Fruit fly (Drosophila melanogaster) whole organism, embryonic: ENCODE data around the gene CG31495.

Experiments used
- Atf-2 ChIP-seq: fragments of 200-800 bp; sonication (Bioruptor generic); optimal IDR thresholded peaks from 2 replicates; lab custom pipeline; 2016; ENCODE audit warnings: missing biosample characterization, missing genetic modification characterization
- Awh ChIP-seq: fragments of 200-800 bp; sonication (Bioruptor generic); IDR thresholded peaks from 2 replicates; pipeline ENCODE4, ENCODE4 v1.3.6; 2022; ENCODE audit warnings: missing biosample characterization, missing genetic modification characterization
- BEAF-32 ChIP-seq: fragments of 200-800 bp; sonication (Bioruptor generic); optimal IDR thresholded peaks from 3 replicates; lab custom pipeline; 2017; ENCODE audit warnings: missing biosample characterization, missing genetic modification characterization, mild to moderate bottlenecking, moderate library complexity, missing genetic modification reagents
- Bdp1 ChIP-seq: fragments of 200-800 bp; sonication (Bioruptor generic); optimal IDR thresholded peaks from 3 replicates; lab custom pipeline; 2016; ENCODE audit warnings: missing biosample characterization, missing genetic modification characterization
- Bgb ChIP-seq: fragments of 200-800 bp; sonication (Bioruptor generic); IDR thresholded peaks from 2 replicates; pipeline ENCODE4 v1.3.6; 2022; ENCODE audit warnings: missing biosample characterization, missing genetic modification characterization; ENCODE audit not compliant: partially characterized antibody
- CG11560 ChIP-seq: fragments of 200-800 bp; sonication (Bioruptor generic); IDR thresholded peaks from 3 replicates; pipeline ENCODE4 v1.3.6; 2022; ENCODE audit warnings: missing biosample characterization, missing genetic modification characterization
- CG12219 ChIP-seq: fragments of 200-800 bp; sonication (Bioruptor generic); optimal IDR thresholded peaks from 3 replicates; lab custom pipeline; 2018; ENCODE audit warnings: missing biosample characterization, mild to moderate bottlenecking, missing genetic modification characterization
- CG15269 ChIP-seq: fragments of 200-800 bp; sonication (Bioruptor generic); optimal IDR thresholded peaks from 2 replicates; lab custom pipeline; 2018; ENCODE audit warnings: missing biosample characterization, mild to moderate bottlenecking, missing genetic modification characterization, moderate library complexity
- CG17802 ChIP-seq: fragments of 200-800 bp; sonication (Bioruptor generic); optimal IDR thresholded peaks from 2 replicates; lab custom pipeline; 2018; ENCODE audit warnings: missing biosample characterization, mild to moderate bottlenecking, missing genetic modification characterization, moderate library complexity
- CG18262 ChIP-seq: fragments of 200-800 bp; optimal IDR thresholded peaks from 3 replicates; lab custom pipeline; 2019; ENCODE audit warnings: missing biosample characterization, mild to moderate bottlenecking, missing genetic modification characterization, moderate library complexity
- CG18619 ChIP-seq: fragments of 200-800 bp; sonication (Bioruptor generic); optimal IDR thresholded peaks from 3 replicates; lab custom pipeline; 2017; ENCODE audit warnings: missing biosample characterization, mild to moderate bottlenecking, missing genetic modification characterization
- CG2199 ChIP-seq: fragments of 200-800 bp; sonication (Bioruptor generic); IDR thresholded peaks from 3 replicates; pipeline ENCODE4 v1.3.6; 2022; ENCODE audit warnings: missing biosample characterization, missing genetic modification characterization
- CG34376 ChIP-seq: fragments of 200-800 bp; sonication (Bioruptor generic); optimal IDR thresholded peaks from 2 replicates; lab custom pipeline; 2018; ENCODE audit warnings: missing biosample characterization, mild to moderate bottlenecking, missing genetic modification characterization
- CG3838 ChIP-seq: fragments of 200-800 bp; sonication (Bioruptor generic); optimal IDR thresholded peaks from 3 replicates; lab custom pipeline; 2016; ENCODE audit warnings: missing biosample characterization, missing genetic modification characterization
- CG5180 ChIP-seq: fragments of 200-800 bp; sonication (Bioruptor generic); optimal IDR thresholded peaks from 3 replicates; lab custom pipeline; 2017; ENCODE audit warnings: missing biosample characterization, missing genetic modification characterization, mild to moderate bottlenecking, moderate library complexity, missing genetic modification reagents
- CG6654 ChIP-seq: fragments of 200-800 bp; sonication (Bioruptor generic); optimal IDR thresholded peaks from 2 replicates; lab custom pipeline; 2017; ENCODE audit warnings: missing biosample characterization, mild to moderate bottlenecking, missing genetic modification characterization
- CG6765 ChIP-seq: fragments of 200-800 bp; sonication (Bioruptor generic); optimal IDR thresholded peaks from 3 replicates; lab custom pipeline; 2017; ENCODE audit warnings: missing biosample characterization, mild to moderate bottlenecking, missing genetic modification characterization
- CG6854 ChIP-seq: fragments of 200-800 bp; sonication (Bioruptor generic); optimal IDR thresholded peaks from 3 replicates; lab custom pipeline; 2017; ENCODE audit warnings: missing biosample characterization, mild to moderate bottlenecking, missing genetic modification characterization
- CG7745 ChIP-seq: fragments of 200-800 bp; sonication (Bioruptor generic); optimal IDR thresholded peaks from 2 replicates; lab custom pipeline; 2018; ENCODE audit warnings: missing biosample characterization, mild to moderate bottlenecking, missing genetic modification characterization, moderate library complexity
- CG7839 ChIP-seq: fragments of 200-800 bp; sonication (Bioruptor generic); optimal IDR thresholded peaks from 3 replicates; lab custom pipeline; 2018; ENCODE audit warnings: missing biosample characterization, mild to moderate bottlenecking, missing genetic modification characterization, moderate library complexity
- CG8478 ChIP-seq: fragments of >200 bp; optimal IDR thresholded peaks from 2 replicates; lab custom pipeline; 2018
- CG9437 ChIP-seq: fragments of 200-800 bp; sonication (Bioruptor generic); optimal IDR thresholded peaks from 2 replicates; lab custom pipeline; 2018; ENCODE audit warnings: missing biosample characterization, mild to moderate bottlenecking, missing genetic modification characterization
- CG9797 ChIP-seq: fragments of 200-800 bp; sonication (Bioruptor generic); optimal IDR thresholded peaks from 3 replicates; lab custom pipeline; 2018; ENCODE audit warnings: missing biosample characterization, mild to moderate bottlenecking, missing genetic modification characterization
- Chrac-16 ChIP-seq: fragments of 200-800 bp; sonication (Bioruptor generic); optimal IDR thresholded peaks from 3 replicates; lab custom pipeline; 2016; ENCODE audit warnings: missing biosample characterization, missing genetic modification characterization
- D19B ChIP-seq: fragments of 200-800 bp; sonication (Bioruptor generic); optimal IDR thresholded peaks from 2 replicates; lab custom pipeline; 2017; ENCODE audit warnings: missing biosample characterization, mild to moderate bottlenecking, missing genetic modification characterization
- Dref ChIP-seq: fragments of 200-800 bp; sonication (Bioruptor generic); IDR thresholded peaks from 2 replicates; pipeline ENCODE4 v1.3.6; 2022; ENCODE audit warnings: missing biosample characterization, missing genetic modification characterization
- Kr ChIP-seq: fragments of 200-800 bp; sonication (Bioruptor generic); optimal IDR thresholded peaks from 2 replicates; lab custom pipeline; 2017; ENCODE audit warnings: missing biosample characterization, mild to moderate bottlenecking, missing genetic modification characterization
- Max ChIP-seq: fragments of 200-800 bp; sonication (Bioruptor generic); optimal IDR thresholded peaks from 2 replicates; lab custom pipeline; 2016; ENCODE audit warnings: missing biosample characterization, mild to moderate bottlenecking, missing genetic modification characterization
- Nf-YC ChIP-seq: fragments of 200-800 bp; optimal IDR thresholded peaks from 3 replicates; lab custom pipeline; 2019; ENCODE audit warnings: missing biosample characterization, mild to moderate bottlenecking, missing genetic modification characterization, moderate library complexity
- Poxn ChIP-seq: fragments of 200-800 bp; sonication (Bioruptor generic); IDR thresholded peaks from 2 replicates; pipeline ENCODE4 v1.3.6; 2022; ENCODE audit warnings: missing biosample characterization, missing genetic modification characterization
- Scr ChIP-seq: fragments of 200-800 bp; sonication (Bioruptor generic); IDR thresholded peaks from 2 replicates; pipeline ENCODE4 v1.3.6; 2022; ENCODE audit warnings: missing biosample characterization, missing genetic modification characterization; ENCODE audit not compliant: partially characterized antibody
- al ChIP-seq: fragments of 200-800 bp; sonication (Bioruptor generic); IDR thresholded peaks from 2 replicates; pipeline ENCODE4 v1.3.6; 2022; ENCODE audit warnings: missing biosample characterization, missing genetic modification characterization
- aop ChIP-seq: fragments of 200-800 bp; sonication (Bioruptor generic); IDR thresholded peaks from 2 replicates; pipeline ENCODE4 v1.3.6; 2022; ENCODE audit warnings: missing biosample characterization, missing genetic modification characterization
- bsh ChIP-seq, 2 experiments: fragments of 200-800 bp; sonication (Bioruptor generic); optimal IDR thresholded peaks; 2 replicates each; lab custom pipeline; 2017 to 2018; ENCODE audit warnings: mild to moderate bottlenecking in 2 of 2, missing biosample characterization in 2 of 2, missing genetic modification characterization in 2 of 2, moderate library complexity in 1 of 2
- dmrt11E ChIP-seq: fragments of 200-800 bp; sonication (Bioruptor generic); optimal IDR thresholded peaks from 3 replicates; lab custom pipeline; 2018; ENCODE audit warnings: missing biosample characterization, mild to moderate bottlenecking, missing genetic modification characterization, moderate library complexity
- dmrt99B ChIP-seq: fragments of 200-800 bp; sonication (Bioruptor generic); optimal IDR thresholded peaks from 2 replicates; lab custom pipeline; 2018; ENCODE audit warnings: missing biosample characterization, mild to moderate bottlenecking, missing genetic modification characterization, moderate library complexity
- dpn ChIP-seq, 2 experiments: fragments of 200-800 bp; sonication (Bioruptor generic); optimal IDR thresholded peaks; 3 replicates each; lab custom pipeline; 2016; ENCODE audit warnings: missing biosample characterization in 2 of 2, missing genetic modification characterization in 2 of 2
- gce ChIP-seq: fragments of 200-800 bp; sonication (Bioruptor generic); IDR thresholded peaks from 3 replicates; pipeline ENCODE4 v1.3.6; 2022; ENCODE audit warnings: missing biosample characterization, missing genetic modification characterization
- jing ChIP-seq: fragments of 200-800 bp; sonication (Bioruptor generic); optimal IDR thresholded peaks from 2 replicates; lab custom pipeline; 2018; ENCODE audit warnings: missing biosample characterization, mild to moderate bottlenecking, missing genetic modification characterization
- klu ChIP-seq: fragments of 200-800 bp; sonication (Bioruptor generic); IDR thresholded peaks from 2 replicates; pipeline ENCODE4 v1.3.6; 2022; ENCODE audit warnings: missing biosample characterization, missing genetic modification characterization
- pnt ChIP-seq: fragments of 200-800 bp; sonication (Bioruptor generic); optimal IDR thresholded peaks from 3 replicates; lab custom pipeline; 2016; ENCODE audit warnings: missing biosample characterization, missing genetic modification characterization
- pzg ChIP-seq: fragments of 200-800 bp; sonication (Bioruptor generic); optimal IDR thresholded peaks from 3 replicates; lab custom pipeline; 2018; ENCODE audit warnings: missing biosample characterization, mild to moderate bottlenecking, missing genetic modification characterization, moderate library complexity
- ranshi ChIP-seq: fragments of 200-800 bp; sonication (Bioruptor generic); IDR thresholded peaks from 2 replicates; pipeline ENCODE4 v1.3.6; 2022; ENCODE audit warnings: missing biosample characterization, missing genetic modification characterization
- repo ChIP-seq: fragments of 200-800 bp; sonication (Bioruptor generic); optimal IDR thresholded peaks from 2 replicates; lab custom pipeline; 2016; ENCODE audit warnings: missing biosample characterization, missing genetic modification characterization
- sc ChIP-seq, 3 experiments: fragments of >200 bp in 2 of 3; fragments of 200-800 bp in 1 of 3; sonication (Bioruptor generic) in 1 of 3; optimal IDR thresholded peaks; 2 replicates in 2 of 3; 3 replicates in 1 of 3; lab custom pipeline; 2017; ENCODE audit warnings: mild to moderate bottlenecking in 1 of 3, missing biosample characterization in 1 of 3, missing genetic modification characterization in 1 of 3, missing genetic modification reagents in 1 of 3
- tup ChIP-seq: fragments of 200-800 bp; sonication (Bioruptor generic); optimal IDR thresholded peaks from 2 replicates; lab custom pipeline; 2016; ENCODE audit warnings: missing biosample characterization, mild to moderate bottlenecking, missing genetic modification characterization, moderate library complexity
- tx ChIP-seq: fragments of 200-800 bp; sonication (Bioruptor generic); optimal IDR thresholded peaks from 2 replicates; lab custom pipeline; 2016; ENCODE audit warnings: missing biosample characterization, missing genetic modification characterization
- vfl ChIP-seq: fragments of 200-800 bp; sonication (Bioruptor generic); optimal IDR thresholded peaks from 2 replicates; lab custom pipeline; 2016; ENCODE audit warnings: missing biosample characterization, missing genetic modification characterization

CG31495 gene

dm6 chr3R:13817480-13818305 lies 22.0 kb downstream of the CG31495 start (continued):
- peak; percentile 17 for TF ChIP-seq CG12219
- peak in 1 of 2 experiments; percentile 42 for TF ChIP-seq dpn (GFP tag; optimal IDR thresholded peaks at IDR 0.05; lab: Kevin White, UChicago)
- no peak for TF ChIP-seq CG7745 (tag; lab: Kevin White, UChicago)
- no peak for TF ChIP-seq CG2199 (GFP tag; lab: Robert Waterston, UW)
- peak; percentile 86 for TF ChIP-seq CG18262 (tag; lab: Kevin White, UChicago)
- peak; percentile 82 for TF ChIP-seq CG7839
- no peak for TF ChIP-seq klu
- peak; percentile 29 for TF ChIP-seq Chrac-16 (GFP tag; lab: Kevin White, UChicago)
- TF ChIP-seq CG6654 (GFP tag; lab: Kevin White, UChicago) = peak; percentile 83
- no peak for TF ChIP-seq CG3838 (GFP tag; lab: Kevin White, UChicago)
- no peak for TF ChIP-seq CG6854 (GFP tag; lab: Kevin White, UChicago)
- no peak for TF ChIP-seq repo
- no peak for TF ChIP-seq Bgb (GFP tag; lab: Robert Waterston, UW)
- peak; percentile 88 for TF ChIP-seq dmrt99B (tag; lab: Kevin White, UChicago)
- TF ChIP-seq sc (optimal IDR thresholded peaks at IDR 0.05; lab: Kevin White, UChicago) = no peak
- TF ChIP-seq sc (GFP tag; optimal IDR thresholded peaks at IDR 0.05; lab: Kevin White, UChicago) = peak; percentile 78
- peak; percentile 64 for TF ChIP-seq CG15269 (tag; lab: Kevin White, UChicago)
- no peak for TF ChIP-seq pzg (GFP tag; lab: Kevin White, UChicago)
- TF ChIP-seq tx (GFP tag; lab: Kevin White, UChicago) = no peak
- no peak for TF ChIP-seq vfl (GFP tag; lab: Kevin White, UChicago)
- peak; percentile 66 for TF ChIP-seq CG9437 (GFP tag; lab: Kevin White, UChicago)
- TF ChIP-seq Nf-YC (tag; lab: Kevin White, UChicago) = peak; percentile 6
- TF ChIP-seq Max (GFP tag; lab: Kevin White, UChicago) = peak; percentile 7
- no peak for TF ChIP-seq Bdp1 (GFP tag; lab: Kevin White, UChicago)
- peak; percentile 57; the same call in 1 of the 2 replicates for TF ChIP-seq ranshi (GFP tag; lab: Robert Waterston, UW)
- TF ChIP-seq Scr (GFP tag; lab: Robert Waterston, UW) = no peak
- TF ChIP-seq aop (GFP tag; lab: Robert Waterston, UW) = no peak
- peak; percentile 16 for TF ChIP-seq CG17802
- TF ChIP-seq Kr (GFP tag; lab: Kevin White, UChicago) = no peak
- TF ChIP-seq D19B (GFP tag; lab: Kevin White, UChicago) = no peak
- TF ChIP-seq CG5180 (GFP tag; lab: Kevin White, UChicago) = peak; percentile 43
- no peak for TF ChIP-seq CG8478 (lab: Kevin White, UChicago)
- peak; percentile 56 for TF ChIP-seq pnt
- no peak for TF ChIP-seq BEAF-32 (GFP tag; lab: Kevin White, UChicago)
- no peak for TF ChIP-seq tup (GFP tag; lab: Kevin White, UChicago)
- TF ChIP-seq Dref = no peak
- TF ChIP-seq CG18619 (GFP tag; lab: Kevin White, UChicago) = peak; percentile 42
- no peak for TF ChIP-seq Atf-2 (GFP tag; lab: Kevin White, UChicago)
- no peak for TF ChIP-seq dmrt11E (tag; lab: Kevin White, UChicago)
- peak in 1 of 2 experiments; percentile 78 for TF ChIP-seq bsh (GFP tag; optimal IDR thresholded peaks at IDR 0.05; lab: Kevin White, UChicago)
- TF ChIP-seq Poxn (GFP tag; lab: Robert Waterston, UW) = no peak
- no peak for TF ChIP-seq al (GFP tag; lab: Robert Waterston, UW)
- TF ChIP-seq CG34376 (GFP tag; lab: Kevin White, UChicago) = no peak
- TF ChIP-seq CG6765 = no peak
- TF ChIP-seq CG11560 (tag; lab: Robert Waterston, UW) = no peak
- TF ChIP-seq gce = peak; percentile 57; the same call in 1 of the 3 replicates
- TF ChIP-seq Awh (GFP tag; lab: Robert Waterston, UW) = peak; percentile 14; the same call in 1 of the 2 replicates
- TF ChIP-seq CG9797 (GFP tag; lab: Kevin White, UChicago) = no peak
- TF ChIP-seq jing (GFP tag; lab: Kevin White, UChicago) = peak; percentile 28
